Fruit fly (Drosophila melanogaster) whole organism, embryonic: ENCODE measurements around the gene CG14100.

Experiments
- BEAF-32 ChIP-seq: fragments of 200-800 bp; sonication (Bioruptor generic); optimal IDR thresholded peaks from 3 replicates; lab custom pipeline; 2017; ENCODE audit warnings: missing biosample characterization, missing genetic modification characterization, mild to moderate bottlenecking, moderate library complexity, missing genetic modification reagents
- CG1024 ChIP-seq: fragments of 200-800 bp; sonication (Bioruptor generic); IDR thresholded peaks from 2 replicates; pipeline ENCODE4 v1.3.6; 2022; ENCODE audit warnings: missing biosample characterization, missing genetic modification characterization
- CG11723 ChIP-seq: fragments of 200-800 bp; sonication (Bioruptor generic); optimal IDR thresholded peaks from 2 replicates; lab custom pipeline; 2017; ENCODE audit warnings: missing biosample characterization, mild to moderate bottlenecking, missing genetic modification characterization
- CG12236 ChIP-seq: fragments of 200-800 bp; sonication (Bioruptor generic); optimal IDR thresholded peaks from 2 replicates; lab custom pipeline; 2016; ENCODE audit warnings: missing biosample characterization, missing genetic modification characterization
- CG12769 ChIP-seq: fragments of 200-800 bp; sonication (Bioruptor generic); optimal IDR thresholded peaks from 2 replicates; lab custom pipeline; 2019; ENCODE audit warnings: missing biosample characterization, mild to moderate bottlenecking, missing genetic modification characterization, moderate library complexity
- CG13296 ChIP-seq: fragments of 200-800 bp; sonication (Bioruptor generic); optimal IDR thresholded peaks from 3 replicates; lab custom pipeline; 2018; ENCODE audit warnings: missing biosample characterization, mild to moderate bottlenecking, missing genetic modification characterization
- CG14050 ChIP-seq: fragments of 200-800 bp; sonication (Bioruptor generic); IDR thresholded peaks from 3 replicates; pipeline ENCODE4 v1.3.6; 2022; ENCODE audit warnings: missing biosample characterization, missing genetic modification characterization
- CG1529 ChIP-seq: fragments of 200-800 bp; sonication (Bioruptor generic); optimal IDR thresholded peaks from 3 replicates; lab custom pipeline; 2018; ENCODE audit warnings: missing biosample characterization, missing genetic modification characterization
- CG15696 ChIP-seq: fragments of 200-800 bp; sonication (Bioruptor generic); optimal IDR thresholded peaks from 2 replicates; lab custom pipeline; 2019; ENCODE audit warnings: missing biosample characterization, mild to moderate bottlenecking, missing genetic modification characterization, moderate library complexity
- CG1602 ChIP-seq: fragments of 200-800 bp; sonication (Bioruptor generic); optimal IDR thresholded peaks from 3 replicates; lab custom pipeline; 2016; ENCODE audit warnings: missing biosample characterization, missing genetic modification characterization
- CG1792 ChIP-seq: fragments of 200-800 bp; sonication (Bioruptor generic); optimal IDR thresholded peaks from 2 replicates; lab custom pipeline; 2016; ENCODE audit warnings: missing biosample characterization, missing genetic modification characterization
- CG2120 ChIP-seq: fragments of 200-800 bp; sonication (Bioruptor generic); optimal IDR thresholded peaks from 3 replicates; lab custom pipeline; 2016; ENCODE audit warnings: missing biosample characterization, missing genetic modification characterization
- CG43689 ChIP-seq: fragments of 200-800 bp; sonication (Bioruptor generic); IDR thresholded peaks from 2 replicates; pipeline ENCODE4 v1.3.6; 2022; ENCODE audit warnings: missing biosample characterization, missing genetic modification characterization
- CG5245 ChIP-seq: fragments of 200-800 bp; sonication (Bioruptor generic); optimal IDR thresholded peaks from 3 replicates; lab custom pipeline; 2016; ENCODE audit warnings: missing biosample characterization, missing genetic modification characterization
- CG6791 ChIP-seq: fragments of 200-800 bp; sonication (Bioruptor generic); IDR thresholded peaks from 3 replicates; pipeline ENCODE4 v1.3.6; 2022; ENCODE audit warnings: missing biosample characterization, missing genetic modification characterization; ENCODE audit not compliant: partially characterized antibody
- CG6813 ChIP-seq: fragments of 200-800 bp; sonication (Bioruptor generic); optimal IDR thresholded peaks from 2 replicates; lab custom pipeline; 2017; ENCODE audit warnings: missing biosample characterization, missing genetic modification characterization, mild to moderate bottlenecking, moderate library complexity, missing genetic modification reagents
- CG7556 ChIP-seq: fragments of 200-800 bp; sonication (Bioruptor generic); optimal IDR thresholded peaks from 2 replicates; lab custom pipeline; 2017; ENCODE audit warnings: missing biosample characterization, mild to moderate bottlenecking, missing genetic modification characterization
- CG8388 ChIP-seq: fragments of 200-800 bp; sonication (Bioruptor generic); optimal IDR thresholded peaks from 2 replicates; lab custom pipeline; 2019; ENCODE audit warnings: missing biosample characterization, mild to moderate bottlenecking, missing genetic modification characterization, moderate library complexity
- Camta ChIP-seq: fragments of 200-800 bp; sonication (Bioruptor generic); optimal IDR thresholded peaks from 2 replicates; lab custom pipeline; 2016; ENCODE audit warnings: missing biosample characterization, missing genetic modification characterization
- Dad ChIP-seq: fragments of 200-800 bp; sonication (Bioruptor generic); optimal IDR thresholded peaks from 3 replicates; lab custom pipeline; 2016; ENCODE audit warnings: missing biosample characterization, missing genetic modification characterization
- E2f2 ChIP-seq: fragments of 200-800 bp; sonication (Bioruptor generic); IDR thresholded peaks from 2 replicates; pipeline ENCODE4 v1.3.6; 2022; ENCODE audit warnings: missing biosample characterization, missing genetic modification characterization
- HHEX ChIP-seq: fragments of 200-800 bp; sonication (Bioruptor generic); optimal IDR thresholded peaks from 3 replicates; lab custom pipeline; 2017; ENCODE audit warnings: missing biosample characterization, mild to moderate bottlenecking, missing genetic modification characterization, missing genetic modification reagents
- HLH4C ChIP-seq: fragments of 200-800 bp; sonication (Bioruptor generic); IDR thresholded peaks from 3 replicates; pipeline ENCODE4 v1.3.6; 2022; ENCODE audit warnings: missing biosample characterization, missing genetic modification characterization; ENCODE audit not compliant: partially characterized antibody
- Hr39 ChIP-seq: fragments of >200 bp; optimal IDR thresholded peaks from 2 replicates; lab custom pipeline; 2017
- Hr78 ChIP-seq, 2 experiments: fragments of 200-800 bp in 1 of 2; fragments of >200 bp in 1 of 2; sonication (Bioruptor generic) in 1 of 2; optimal IDR thresholded peaks; 2 replicates each; lab custom pipeline; 2017 to 2019; ENCODE audit warnings: missing biosample characterization in 2 of 2, missing genetic modification characterization in 2 of 2, mild to moderate bottlenecking in 1 of 2, moderate library complexity in 1 of 2
- Jarid2 ChIP-seq: fragments of 200-800 bp; sonication (Bioruptor generic); optimal IDR thresholded peaks from 3 replicates; lab custom pipeline; 2017; ENCODE audit warnings: mild to moderate bottlenecking, missing biosample characterization, missing genetic modification reagents, missing genetic modification characterization
- Lim3 ChIP-seq: fragments of 200-800 bp; sonication (Bioruptor generic); IDR thresholded peaks from 2 replicates; pipeline ENCODE4 v1.3.6; 2022; ENCODE audit warnings: missing biosample characterization, missing genetic modification characterization
- Poxn ChIP-seq: fragments of 200-800 bp; sonication (Bioruptor generic); IDR thresholded peaks from 2 replicates; pipeline ENCODE4 v1.3.6; 2022; ENCODE audit warnings: missing biosample characterization, missing genetic modification characterization
- Ravus ChIP-seq: fragments of 200-800 bp; sonication (Bioruptor generic); IDR thresholded peaks from 2 replicates; pipeline ENCODE4 v1.3.6; 2022; ENCODE audit warnings: missing biosample characterization, missing genetic modification characterization
- Tbp ChIP-seq: fragments of >200 bp; optimal IDR thresholded peaks from 2 replicates; lab custom pipeline; 2018; ENCODE audit warnings: missing biosample characterization, missing genetic modification characterization
- ase ChIP-seq: fragments of 200-800 bp; sonication (Bioruptor generic); IDR thresholded peaks from 3 replicates; pipeline ENCODE4 v1.3.6; 2022; ENCODE audit warnings: missing biosample characterization, missing genetic modification characterization
- crol ChIP-seq: fragments of 200-800 bp; sonication (Bioruptor generic); IDR thresholded peaks from 2 replicates; pipeline ENCODE4 v1.3.6; 2022; ENCODE audit warnings: missing biosample characterization, missing genetic modification characterization
- fd102C ChIP-seq: fragments of 200-800 bp; sonication (Bioruptor generic); optimal IDR thresholded peaks from 2 replicates; lab custom pipeline; 2018; ENCODE audit warnings: missing biosample characterization, mild to moderate bottlenecking, missing genetic modification characterization, moderate library complexity
- fu2 ChIP-seq: fragments of 200-800 bp; sonication (Bioruptor generic); optimal IDR thresholded peaks from 2 replicates; lab custom pipeline; 2016; ENCODE audit warnings: missing biosample characterization, missing genetic modification characterization
- hbn ChIP-seq: fragments of 200-800 bp; sonication (Bioruptor generic); IDR thresholded peaks from 2 replicates; pipeline ENCODE4 v1.3.6; 2022; ENCODE audit warnings: missing biosample characterization, missing genetic modification characterization; ENCODE audit not compliant: partially characterized antibody
- ind ChIP-seq: fragments of 200-800 bp; sonication (Bioruptor generic); optimal IDR thresholded peaks from 3 replicates; lab custom pipeline; 2016; ENCODE audit warnings: missing biosample characterization, missing genetic modification characterization
- kah ChIP-seq: fragments of 200-800 bp; sonication (Bioruptor generic); optimal IDR thresholded peaks from 2 replicates; lab custom pipeline; 2018; ENCODE audit warnings: missing biosample characterization, mild to moderate bottlenecking, missing genetic modification characterization
- nau ChIP-seq: fragments of 200-800 bp; sonication (Bioruptor generic); optimal IDR thresholded peaks from 3 replicates; lab custom pipeline; 2017; ENCODE audit warnings: missing biosample characterization, mild to moderate bottlenecking, missing genetic modification characterization, missing genetic modification reagents
- oc ChIP-seq: fragments of 200-800 bp; sonication (Bioruptor generic); optimal IDR thresholded peaks from 2 replicates; lab custom pipeline; 2018; ENCODE audit warnings: missing biosample characterization, mild to moderate bottlenecking, missing genetic modification characterization, moderate library complexity
- odd ChIP-seq: fragments of 200-800 bp; sonication (Bioruptor generic); optimal IDR thresholded peaks from 2 replicates; lab custom pipeline; 2017; ENCODE audit warnings: missing biosample characterization, mild to moderate bottlenecking, missing genetic modification characterization
- otp ChIP-seq: fragments of 200-800 bp; sonication (Bioruptor generic); IDR thresholded peaks from 3 replicates; pipeline ENCODE4, ENCODE4 v1.3.6; 2022; ENCODE audit warnings: missing biosample characterization, missing genetic modification characterization
- pho ChIP-seq: fragments of 200-800 bp; sonication (Bioruptor generic); optimal IDR thresholded peaks from 2 replicates; lab custom pipeline; 2016; ENCODE audit warnings: missing biosample characterization, missing genetic modification characterization
- schlank ChIP-seq: fragments of 200-800 bp; sonication (Bioruptor generic); optimal IDR thresholded peaks from 2 replicates; lab custom pipeline; 2018; ENCODE audit warnings: missing biosample characterization, mild to moderate bottlenecking, missing genetic modification characterization
- sens ChIP-seq: fragments of 200-800 bp; sonication (Bioruptor generic); peaks from one replicate; lab custom pipeline; 2016; ENCODE audit warnings: missing biosample characterization, missing genetic modification characterization
- stc ChIP-seq: fragments of 200-800 bp; sonication (Bioruptor generic); IDR thresholded peaks from 2 replicates; pipeline ENCODE4 v1.3.6; 2022; ENCODE audit warnings: missing biosample characterization, missing genetic modification characterization
- tin ChIP-seq: fragments of 200-800 bp; sonication (Bioruptor generic); optimal IDR thresholded peaks from 3 replicates; lab custom pipeline; 2016; ENCODE audit warnings: missing biosample characterization, missing genetic modification characterization
- tio ChIP-seq: fragments of 200-800 bp; sonication (Bioruptor generic); optimal IDR thresholded peaks from 2 replicates; lab custom pipeline; 2017; ENCODE audit warnings: missing biosample characterization, missing genetic modification characterization, inconsistent platforms
- trem ChIP-seq: fragments of 200-800 bp; optimal IDR thresholded peaks from 3 replicates; lab custom pipeline; 2019; ENCODE audit warnings: missing biosample characterization, mild to moderate bottlenecking, missing genetic modification characterization, moderate library complexity
- unc-4 ChIP-seq: fragments of 200-800 bp; sonication (Bioruptor generic); IDR thresholded peaks from 2 replicates; pipeline ENCODE4 v1.3.6; 2022; ENCODE audit warnings: missing biosample characterization, missing genetic modification characterization; ENCODE audit not compliant: partially characterized antibody
- zf30C ChIP-seq: fragments of 200-800 bp; sonication (Bioruptor generic); optimal IDR thresholded peaks from 3 replicates; lab custom pipeline; 2018; ENCODE audit warnings: missing biosample characterization, mild to moderate bottlenecking, missing genetic modification characterization
- zfh1 ChIP-seq: fragments of 200-800 bp; sonication (Bioruptor generic); IDR thresholded peaks from 3 replicates; pipeline ENCODE4 v1.3.6; 2022; ENCODE audit warnings: missing biosample characterization, missing genetic modification characterization

The CG14100 gene

DNA sequence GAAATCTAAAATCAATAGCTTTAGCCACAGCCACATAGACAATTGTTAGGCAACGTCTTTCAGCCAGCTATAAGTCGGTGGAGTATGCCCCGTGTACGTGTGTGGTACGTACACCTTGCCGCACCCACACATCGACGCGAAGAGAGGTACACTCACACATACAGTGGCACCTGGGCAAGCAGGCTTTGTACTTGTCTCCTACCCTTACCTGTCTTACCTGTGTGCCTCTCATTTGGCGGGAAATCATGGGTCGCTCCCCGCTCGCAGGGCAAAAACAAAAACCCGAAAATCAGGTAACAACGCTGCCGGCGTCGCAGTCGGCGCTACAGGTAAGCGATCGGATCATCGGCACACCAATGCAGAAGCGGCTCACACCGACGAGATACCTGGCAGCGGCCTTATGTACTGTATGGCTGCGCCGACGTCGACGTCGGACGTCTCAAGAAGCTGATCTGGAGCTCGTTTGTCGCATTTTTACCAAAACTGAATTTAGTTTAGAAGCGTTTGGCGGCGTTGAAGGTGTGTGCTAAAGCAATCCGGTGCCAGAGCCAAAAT, 28.1 kb downstream of the CG14100 start (continued):
- TF ChIP-seq trem (no peak), Dad (GFP tag; lab: Kevin White, UChicago) (no peak), Jarid2 (peak; percentile 31), Camta (no peak), zfh1 (no peak; the same call in 2 of the 3 replicates), crol (0 out of 2 replicates have a peak, but pooled peaks have one; percentile 30), zf30C (GFP tag; lab: Kevin White, UChicago) (peak; percentile 17), Poxn (GFP tag; lab: Robert Waterston, UW) (no peak), hbn (GFP tag; lab: Robert Waterston, UW) (no peak), CG12236 (GFP tag; lab: Kevin White, UChicago) (no peak), nau (GFP tag; lab: Kevin White, UChicago) (no peak), sens (peak; percentile 11), CG15696 (no peak), ind (GFP tag; lab: Kevin White, UChicago) (no peak), Tbp (no peak), CG5245 (GFP tag; lab: Kevin White, UChicago) (no peak), CG1602 (GFP tag; lab: Kevin White, UChicago) (no peak), oc (tag; lab: Kevin White, UChicago) (peak; percentile 40), kah (no peak), CG13296 (no peak), tin (GFP tag; lab: Kevin White, UChicago) (no peak), Hr39 (lab: Kevin White, UChicago) (no peak), ase (GFP tag; lab: Robert Waterston, UW) (no peak), otp (GFP tag; lab: Robert Waterston, UW) (no peak), Lim3 (GFP tag; lab: Robert Waterston, UW) (no peak), odd (GFP tag; lab: Kevin White, UChicago) (no peak), pho (GFP tag; lab: Kevin White, UChicago) (no peak), stc (GFP tag; lab: Robert Waterston, UW) (no peak), CG14050 (GFP tag; lab: Robert Waterston, UW) (no peak), fu2 (GFP tag; lab: Kevin White, UChicago) (no peak), Ravus (GFP tag; lab: Robert Waterston, UW) (no peak), CG1024 (no peak), CG43689 (no peak), CG12769 (tag; lab: Kevin White, UChicago) (peak; percentile 93), E2f2 (GFP tag; lab: Robert Waterston, UW) (no peak), fd102C (no peak), BEAF-32 (GFP tag; lab: Kevin White, UChicago) (no peak), CG1529 (no peak), CG1792 (GFP tag; lab: Kevin White, UChicago) (no peak), unc-4 (GFP tag; lab: Robert Waterston, UW) (no peak), CG2120 (GFP tag; lab: Kevin White, UChicago) (no peak), HHEX (GFP tag; lab: Kevin White, UChicago) (no peak), Hr78 (GFP tag; optimal IDR thresholded peaks at IDR 0.05; lab: Kevin White, UChicago) (no peak), CG8388 (GFP tag; lab: Kevin White, UChicago) (no peak), CG6813 (GFP tag; lab: Kevin White, UChicago) (no peak), schlank (no peak), CG6791 (GFP tag; lab: Robert Waterston, UW) (peak; percentile 45; the same call in 1 of the 3 replicates), tio (GFP tag; lab: Kevin White, UChicago) (no peak), CG11723 (GFP tag; lab: Kevin White, UChicago) (no peak), HLH4C (GFP tag; lab: Robert Waterston, UW) (no peak), CG7556 (GFP tag; lab: Kevin White, UChicago) (no peak)
